Fruit fly (Drosophila melanogaster): ENCODE measurements around the gene mRpL1.

- no peak for TF ChIP-seq CG15710 (tag; optimal IDR thresholded peaks at IDR 0.05)
- TF ChIP-seq CG34367 (tag; optimal IDR thresholded peaks at IDR 0.05) = no peak
These were observed at the start of gene mRpL1, which contains the start of gene CG9626 for dm6 chr3R:8300928-8301752.

Measured in whole organism, pupa.